Fruit fly (Drosophila melanogaster): Measurements from ENCODE around the gene Ddx56.
A peak's percentile ranks its signal among the peaks of the same experiment; 100 is the strongest.

dm6 chrX:21378344-21378882 is 9.3 kb downstream of the Ddx56 start:
- TF ChIP-seq CG8119 (GFP tag; IDR thresholded peaks at IDR 0.05) (no peak), Eip93F (GFP tag; optimal IDR thresholded peaks at IDR 0.05) (no peak), vri (GFP tag; optimal IDR thresholded peaks at IDR 0.05) (no peak), Sox102F (GFP tag; optimal IDR thresholded peaks at IDR 0.05) (no peak), CG8632 (GFP tag; optimal IDR thresholded peaks at IDR 0.05) (no peak), CG8319 (GFP tag; optimal IDR thresholded peaks at IDR 0.05) (no peak), Eip78C (GFP tag) (peak; percentile 19), fd59A (GFP tag; optimal IDR thresholded peaks at IDR 0.05) (no peak), fkh (GFP tag; optimal IDR thresholded peaks at IDR 0.05) (no peak), CG6792 (GFP tag; optimal IDR thresholded peaks at IDR 0.05) (no peak)
